Fruit fly (Drosophila melanogaster) whole organism, embryonic: Measurements from ENCODE around the gene enc.

Experiments
- CG10209 ChIP-seq: fragments of 200-800 bp; sonication (Bioruptor generic); optimal IDR thresholded peaks from 3 replicates; lab custom pipeline; 2017; ENCODE audit warnings: missing biosample characterization, mild to moderate bottlenecking, missing genetic modification characterization, missing genetic modification reagents
- CG10321 ChIP-seq: fragments of 200-800 bp; sonication (Bioruptor generic); IDR thresholded peaks from 2 replicates; pipeline ENCODE4 v1.3.6; 2022; ENCODE audit warnings: missing biosample characterization, missing genetic modification characterization
- CG10979 ChIP-seq: fragments of 200-800 bp; sonication (Bioruptor generic); optimal IDR thresholded peaks from 2 replicates; lab custom pipeline; 2018; ENCODE audit warnings: missing biosample characterization, mild to moderate bottlenecking, missing genetic modification characterization, moderate library complexity
- CG11398 ChIP-seq: fragments of 200-800 bp; sonication (Bioruptor generic); optimal IDR thresholded peaks from 2 replicates; lab custom pipeline; 2016; ENCODE audit warnings: missing biosample characterization, missing genetic modification characterization
- CG11560 ChIP-seq: fragments of 200-800 bp; sonication (Bioruptor generic); IDR thresholded peaks from 3 replicates; pipeline ENCODE4 v1.3.6; 2022; ENCODE audit warnings: missing biosample characterization, missing genetic modification characterization
- CG12071 ChIP-seq: fragments of 200-800 bp; sonication (Bioruptor generic); optimal IDR thresholded peaks from 3 replicates; lab custom pipeline; 2018; ENCODE audit warnings: missing biosample characterization, mild to moderate bottlenecking, missing genetic modification characterization
- CG12236 ChIP-seq: fragments of 200-800 bp; sonication (Bioruptor generic); optimal IDR thresholded peaks from 2 replicates; lab custom pipeline; 2016; ENCODE audit warnings: missing biosample characterization, missing genetic modification characterization
- CG12299 ChIP-seq: fragments of 200-800 bp; sonication (Bioruptor generic); optimal IDR thresholded peaks from 2 replicates; lab custom pipeline; 2018; ENCODE audit warnings: missing biosample characterization, mild to moderate bottlenecking, missing genetic modification characterization
- CG13624 ChIP-seq: fragments of 200-800 bp; sonication (Bioruptor generic); optimal IDR thresholded peaks from 2 replicates; lab custom pipeline; 2016; ENCODE audit warnings: missing biosample characterization, missing genetic modification characterization
- CG14050 ChIP-seq: fragments of 200-800 bp; sonication (Bioruptor generic); IDR thresholded peaks from 3 replicates; pipeline ENCODE4 v1.3.6; 2022; ENCODE audit warnings: missing biosample characterization, missing genetic modification characterization
- CG15696 ChIP-seq: fragments of 200-800 bp; sonication (Bioruptor generic); optimal IDR thresholded peaks from 2 replicates; lab custom pipeline; 2019; ENCODE audit warnings: missing biosample characterization, mild to moderate bottlenecking, missing genetic modification characterization, moderate library complexity
- CG1603 ChIP-seq: fragments of 200-800 bp; sonication (Bioruptor generic); optimal IDR thresholded peaks from 2 replicates; lab custom pipeline; 2019; ENCODE audit warnings: missing biosample characterization, mild to moderate bottlenecking, missing genetic modification characterization, moderate library complexity
- CG17186 ChIP-seq: fragments of 200-800 bp; sonication (Bioruptor generic); optimal IDR thresholded peaks from 3 replicates; lab custom pipeline; 2017; ENCODE audit warnings: missing biosample characterization, missing genetic modification reagents, missing genetic modification characterization
- CG30431 ChIP-seq: fragments of 200-800 bp; sonication (Bioruptor generic); optimal IDR thresholded peaks from 2 replicates; lab custom pipeline; 2017; ENCODE audit warnings: missing biosample characterization, missing genetic modification characterization
- CG4360 ChIP-seq: fragments of 200-800 bp; sonication (Bioruptor generic); IDR thresholded peaks from 2 replicates; pipeline ENCODE4 v1.3.6; 2022; ENCODE audit warnings: missing biosample characterization, missing genetic modification characterization
- CG6654 ChIP-seq: fragments of 200-800 bp; sonication (Bioruptor generic); optimal IDR thresholded peaks from 2 replicates; lab custom pipeline; 2017; ENCODE audit warnings: missing biosample characterization, mild to moderate bottlenecking, missing genetic modification characterization
- CG6813 ChIP-seq: fragments of 200-800 bp; sonication (Bioruptor generic); optimal IDR thresholded peaks from 2 replicates; lab custom pipeline; 2017; ENCODE audit warnings: missing biosample characterization, missing genetic modification characterization, mild to moderate bottlenecking, moderate library complexity, missing genetic modification reagents
- CG7271 ChIP-seq: fragments of 200-800 bp; sonication (Bioruptor generic); optimal IDR thresholded peaks from 2 replicates; lab custom pipeline; 2018; ENCODE audit warnings: missing biosample characterization, mild to moderate bottlenecking, missing genetic modification characterization, moderate library complexity
- CG7556 ChIP-seq: fragments of 200-800 bp; sonication (Bioruptor generic); optimal IDR thresholded peaks from 2 replicates; lab custom pipeline; 2017; ENCODE audit warnings: missing biosample characterization, mild to moderate bottlenecking, missing genetic modification characterization
- CG8290 ChIP-seq, 3 experiments: fragments of 200-800 bp; sonication (Bioruptor generic); optimal IDR thresholded peaks; 2 replicates each; lab custom pipeline; 2016 to 2019; ENCODE audit warnings: missing biosample characterization in 3 of 3, missing genetic modification characterization in 3 of 3, mild to moderate bottlenecking in 2 of 3, moderate library complexity in 1 of 3
- CG9609 ChIP-seq: fragments of 200-800 bp; sonication (Bioruptor generic); optimal IDR thresholded peaks from 3 replicates; lab custom pipeline; 2016; ENCODE audit warnings: missing biosample characterization, missing genetic modification characterization
- CG9797 ChIP-seq: fragments of 200-800 bp; sonication (Bioruptor generic); optimal IDR thresholded peaks from 3 replicates; lab custom pipeline; 2018; ENCODE audit warnings: missing biosample characterization, mild to moderate bottlenecking, missing genetic modification characterization
- Chrac-16 ChIP-seq: fragments of 200-800 bp; sonication (Bioruptor generic); optimal IDR thresholded peaks from 3 replicates; lab custom pipeline; 2016; ENCODE audit warnings: missing biosample characterization, missing genetic modification characterization
- Ets65A ChIP-seq: fragments of 200-800 bp; sonication (Bioruptor generic); peaks from one replicate; lab custom pipeline; 2016; ENCODE audit warnings: missing biosample characterization, missing genetic modification characterization
- HHEX ChIP-seq: fragments of 200-800 bp; sonication (Bioruptor generic); optimal IDR thresholded peaks from 3 replicates; lab custom pipeline; 2017; ENCODE audit warnings: missing biosample characterization, mild to moderate bottlenecking, missing genetic modification characterization, missing genetic modification reagents
- Hmx ChIP-seq: fragments of 200-800 bp; sonication (Bioruptor generic); optimal IDR thresholded peaks from 2 replicates; lab custom pipeline; 2016; ENCODE audit warnings: missing biosample characterization, missing genetic modification characterization
- Jarid2 ChIP-seq: fragments of 200-800 bp; sonication (Bioruptor generic); optimal IDR thresholded peaks from 3 replicates; lab custom pipeline; 2017; ENCODE audit warnings: mild to moderate bottlenecking, missing biosample characterization, missing genetic modification reagents, missing genetic modification characterization
- Lpt ChIP-seq: fragments of >200 bp; optimal IDR thresholded peaks from 2 replicates; lab custom pipeline; 2018; ENCODE audit warnings: missing biosample characterization, missing genetic modification characterization
- NfI ChIP-seq: fragments of 200-800 bp; sonication (Bioruptor generic); optimal IDR thresholded peaks from 3 replicates; lab custom pipeline; 2018; ENCODE audit warnings: missing biosample characterization, mild to moderate bottlenecking, missing genetic modification characterization, moderate library complexity
- Xbp1 ChIP-seq: fragments of 200-800 bp; sonication (Bioruptor generic); optimal IDR thresholded peaks from 3 replicates; lab custom pipeline; 2016; ENCODE audit warnings: missing biosample characterization, mild to moderate bottlenecking, missing genetic modification characterization
- ab ChIP-seq: fragments of 200-800 bp; sonication (Bioruptor generic); optimal IDR thresholded peaks from 2 replicates; lab custom pipeline; 2016; ENCODE audit warnings: missing biosample characterization, missing genetic modification characterization
- chn ChIP-seq: fragments of 200-800 bp; sonication (Bioruptor generic); optimal IDR thresholded peaks from 2 replicates; lab custom pipeline; 2016; ENCODE audit warnings: missing biosample characterization, missing genetic modification characterization
- corto ChIP-seq: fragments of 200-800 bp; sonication (Bioruptor generic); optimal IDR thresholded peaks from 2 replicates; lab custom pipeline; 2016; ENCODE audit warnings: missing biosample characterization, mild to moderate bottlenecking, missing genetic modification characterization, moderate library complexity
- en ChIP-seq: fragments of 200-800 bp; sonication (Bioruptor generic); optimal IDR thresholded peaks from 2 replicates; lab custom pipeline; 2016; ENCODE audit warnings: missing biosample characterization, missing genetic modification characterization
- eve ChIP-seq, 2 experiments: fragments of >200 bp; optimal IDR thresholded peaks; 2 replicates each; lab custom pipeline; 2017; ENCODE audit warnings: missing biosample characterization in 2 of 2, missing genetic modification characterization in 2 of 2
- ewg ChIP-seq: fragments of 200-800 bp; sonication (Bioruptor generic); optimal IDR thresholded peaks from 3 replicates; lab custom pipeline; 2017; ENCODE audit warnings: mild to moderate bottlenecking, missing biosample characterization, missing genetic modification reagents, missing genetic modification characterization
- fd102C ChIP-seq: fragments of 200-800 bp; sonication (Bioruptor generic); optimal IDR thresholded peaks from 2 replicates; lab custom pipeline; 2018; ENCODE audit warnings: missing biosample characterization, mild to moderate bottlenecking, missing genetic modification characterization, moderate library complexity
- fd64A ChIP-seq: fragments of 200-800 bp; sonication (Bioruptor generic); optimal IDR thresholded peaks from 3 replicates; lab custom pipeline; 2018; ENCODE audit warnings: missing biosample characterization, mild to moderate bottlenecking, missing genetic modification characterization
- hb ChIP-seq: fragments of 200-800 bp; sonication (Bioruptor generic); IDR thresholded peaks from 3 replicates; pipeline ENCODE4 v1.3.6; 2022; ENCODE audit warnings: missing biosample characterization, missing genetic modification characterization; ENCODE audit not compliant: partially characterized antibody
- hkb ChIP-seq, 2 experiments: fragments of 200-800 bp in 1 of 2; fragments of >200 bp in 1 of 2; sonication (Bioruptor generic) in 1 of 2; IDR thresholded peaks in 1 of 2; optimal IDR thresholded peaks in 1 of 2; 2 replicates each; pipeline versions ENCODE4 v1.3.6 to Lab custom; 2017 to 2022; ENCODE audit warnings: missing biosample characterization in 1 of 2, missing genetic modification characterization in 1 of 2
- klu ChIP-seq: fragments of 200-800 bp; sonication (Bioruptor generic); IDR thresholded peaks from 2 replicates; pipeline ENCODE4 v1.3.6; 2022; ENCODE audit warnings: missing biosample characterization, missing genetic modification characterization
- nerfin-2 ChIP-seq: fragments of 200-800 bp; sonication (Bioruptor generic); IDR thresholded peaks from 2 replicates; pipeline ENCODE4 v1.3.6; 2022; ENCODE audit warnings: missing biosample characterization, missing genetic modification characterization; ENCODE audit not compliant: partially characterized antibody
- nmo ChIP-seq: fragments of 200-800 bp; sonication (Bioruptor generic); optimal IDR thresholded peaks from 2 replicates; lab custom pipeline; 2018; ENCODE audit warnings: missing biosample characterization, mild to moderate bottlenecking, missing genetic modification characterization, moderate library complexity
- ranshi ChIP-seq: fragments of 200-800 bp; sonication (Bioruptor generic); IDR thresholded peaks from 2 replicates; pipeline ENCODE4 v1.3.6; 2022; ENCODE audit warnings: missing biosample characterization, missing genetic modification characterization
- sd ChIP-seq: fragments of 200-800 bp; sonication (Bioruptor generic); optimal IDR thresholded peaks from 3 replicates; lab custom pipeline; 2018; ENCODE audit warnings: missing biosample characterization, mild to moderate bottlenecking, missing genetic modification characterization, moderate library complexity
- so ChIP-seq: fragments of 200-800 bp; sonication (Bioruptor generic); IDR thresholded peaks from 3 replicates; pipeline ENCODE4 v1.3.6; 2022; ENCODE audit warnings: missing biosample characterization, missing genetic modification characterization
- sr ChIP-seq: fragments of 200-800 bp; sonication (Bioruptor generic); IDR thresholded peaks from 3 replicates; pipeline ENCODE4 v1.3.6; 2022; ENCODE audit warnings: missing biosample characterization, missing genetic modification characterization
- tio ChIP-seq: fragments of 200-800 bp; sonication (Bioruptor generic); optimal IDR thresholded peaks from 2 replicates; lab custom pipeline; 2017; ENCODE audit warnings: missing biosample characterization, missing genetic modification characterization, inconsistent platforms

enc gene

dm6 chr3L:3785002-3785661, 33.3 kb upstream of the enc start (continued):
- TF ChIP-seq NfI (GFP tag; lab: Kevin White, UChicago) (peak; percentile 92), Jarid2 (GFP tag; lab: Kevin White, UChicago) (peak; percentile 72), nerfin-2 (GFP tag; lab: Robert Waterston, UW) (no peak), CG7556 (GFP tag; lab: Kevin White, UChicago) (peak; percentile 91), CG4360 (GFP tag; lab: Robert Waterston, UW) (peak; percentile 86), fd102C (GFP tag; lab: Kevin White, UChicago) (peak; percentile 61), CG12299 (tag; lab: Kevin White, UChicago) (peak; percentile 75), CG14050 (GFP tag; lab: Robert Waterston, UW) (peak; percentile 95), CG1603 (tag; lab: Kevin White, UChicago) (peak; percentile 98), CG8290 (GFP tag; optimal IDR thresholded peaks at IDR 0.05; lab: Kevin White, UChicago) (peak; percentile 55), CG8290 (tag; optimal IDR thresholded peaks at IDR 0.05; lab: Kevin White, UChicago) (peak in 1 of 2 experiments; percentile 99), ab (GFP tag; lab: Kevin White, UChicago) (peak; percentile 94), Xbp1 (peak; percentile 96), fd64A (GFP tag; lab: Kevin White, UChicago) (peak; percentile 67), hkb (optimal IDR thresholded peaks at IDR 0.05; lab: Kevin White, UChicago) (no peak), hkb (GFP tag; IDR thresholded peaks at IDR 0.05; lab: Robert Waterston, UW) (peak; percentile 97), HHEX (GFP tag; lab: Kevin White, UChicago) (peak; percentile 88), CG7271 (tag; lab: Kevin White, UChicago) (peak; percentile 62), klu (GFP tag; lab: Robert Waterston, UW) (peak; percentile 84), CG6813 (peak; percentile 87), CG10979 (peak; percentile 87), CG6654 (GFP tag; lab: Kevin White, UChicago) (peak; percentile 62), Lpt (GFP tag; lab: Kevin White, UChicago) (no peak), CG15696 (tag; lab: Kevin White, UChicago) (peak; percentile 69), nmo (peak; percentile 94), CG10321 (peak; percentile 47; the same call in 1 of the 2 replicates), chn (GFP tag; lab: Kevin White, UChicago) (peak; percentile 98), sr (GFP tag; lab: Robert Waterston, UW) (peak; percentile 87), hb (GFP tag; lab: Robert Waterston, UW) (peak; percentile 74; the same call in 2 of the 3 replicates), corto (GFP tag; lab: Kevin White, UChicago) (peak; percentile 97), Hmx (GFP tag; lab: Kevin White, UChicago) (peak; percentile 31), CG10209 (GFP tag; lab: Kevin White, UChicago) (peak; percentile 94), CG11560 (tag; lab: Robert Waterston, UW) (peak; percentile 86), CG11398 (peak; percentile 93), en (GFP tag; lab: Kevin White, UChicago) (peak; percentile 93), CG9609 (peak; percentile 96), CG12236 (GFP tag; lab: Kevin White, UChicago) (peak; percentile 91), so (GFP tag; lab: Robert Waterston, UW) (peak; percentile 96), Chrac-16 (peak; percentile 96), eve (GFP tag; optimal IDR thresholded peaks at IDR 0.05; lab: Kevin White, UChicago) (peak; percentile 96), CG12071 (GFP tag; lab: Kevin White, UChicago) (peak; percentile 73), sd (tag; lab: Kevin White, UChicago) (peak; percentile 78), ranshi (GFP tag; lab: Robert Waterston, UW) (peak; percentile 95), CG30431 (peak; percentile 97), CG13624 (GFP tag; lab: Kevin White, UChicago) (peak; percentile 94), CG9797 (GFP tag; lab: Kevin White, UChicago) (no peak), CG17186 (peak; percentile 68), Ets65A (GFP tag; lab: Kevin White, UChicago) (peak; percentile 99), ewg (peak; percentile 92), tio (peak; percentile 93)
